Fruit fly (Drosophila melanogaster) S2 (cell line): ENCODE data around the gene CG44004.

Experiments used
- CG8478 ChIP-seq: fragments of >200 bp; optimal IDR thresholded peaks from 2 replicates; lab custom pipeline; 2018
- CTCF ChIP-seq, 2 experiments: fragments of >200 bp; optimal IDR thresholded peaks; 2 replicates each; lab custom pipeline; 2018

- TF ChIP-seq CTCF (optimal IDR thresholded peaks at IDR 0.05; lab: Kevin White, UChicago) = no peak
- no peak for TF ChIP-seq CG8478 (lab: Kevin White, UChicago)
Measured at dm6 chr3L:18081494-18081893, 7.8 kb upstream of the CG44004 start.
